Fruit fly (Drosophila melanogaster) whole organism, embryonic: ENCODE results near the gene NFAT.

Source experiments
- CG1602 ChIP-seq: fragments of 200-800 bp; sonication (Bioruptor generic); optimal IDR thresholded peaks from 3 replicates; lab custom pipeline; 2016; ENCODE audit warnings: missing biosample characterization, missing genetic modification characterization
- CG2712 ChIP-seq: fragments of 200-800 bp; optimal IDR thresholded peaks from 3 replicates; lab custom pipeline; 2019; ENCODE audit warnings: missing biosample characterization, mild to moderate bottlenecking, missing genetic modification characterization, moderate library complexity
- CG8290 ChIP-seq, 3 experiments: fragments of 200-800 bp; sonication (Bioruptor generic); optimal IDR thresholded peaks; 2 replicates each; lab custom pipeline; 2016 to 2019; ENCODE audit warnings: missing biosample characterization in 3 of 3, missing genetic modification characterization in 3 of 3, mild to moderate bottlenecking in 2 of 3, moderate library complexity in 1 of 3
- CoRest ChIP-seq: fragments of 200-800 bp; sonication (Bioruptor generic); optimal IDR thresholded peaks from 3 replicates; lab custom pipeline; 2018; ENCODE audit warnings: missing biosample characterization, mild to moderate bottlenecking, missing genetic modification characterization, moderate library complexity
- Hmx ChIP-seq: fragments of 200-800 bp; sonication (Bioruptor generic); optimal IDR thresholded peaks from 2 replicates; lab custom pipeline; 2016; ENCODE audit warnings: missing biosample characterization, missing genetic modification characterization
- Kr ChIP-seq: fragments of 200-800 bp; sonication (Bioruptor generic); optimal IDR thresholded peaks from 2 replicates; lab custom pipeline; 2017; ENCODE audit warnings: missing biosample characterization, mild to moderate bottlenecking, missing genetic modification characterization
- Stat92E ChIP-seq, 3 experiments: fragments of >200 bp in 2 of 3; fragments of 200-800 bp in 1 of 3; sonication (Bioruptor generic) in 1 of 3; optimal IDR thresholded peaks; 2 replicates each; lab custom pipeline; 2017 to 2019; ENCODE audit warnings: missing biosample characterization in 3 of 3, missing genetic modification characterization in 3 of 3, mild to moderate bottlenecking in 1 of 3, moderate library complexity in 1 of 3
- da ChIP-seq: fragments of 200-800 bp; sonication (Bioruptor generic); optimal IDR thresholded peaks from 2 replicates; lab custom pipeline; 2016; ENCODE audit warnings: missing biosample characterization, missing genetic modification characterization
- disco-r ChIP-seq: fragments of 200-800 bp; sonication (Bioruptor generic); optimal IDR thresholded peaks from 2 replicates; lab custom pipeline; 2016; ENCODE audit warnings: missing biosample characterization, missing genetic modification characterization
- fd3F ChIP-seq: fragments of 200-800 bp; sonication (Bioruptor generic); optimal IDR thresholded peaks from 2 replicates; lab custom pipeline; 2018; ENCODE audit warnings: missing biosample characterization, mild to moderate bottlenecking, missing genetic modification characterization, moderate library complexity
- lilli ChIP-seq: fragments of 200-800 bp; sonication (Bioruptor generic); optimal IDR thresholded peaks from 3 replicates; lab custom pipeline; 2016; ENCODE audit warnings: missing biosample characterization, missing genetic modification characterization
- sna ChIP-seq: fragments of 200-800 bp; sonication (Bioruptor generic); IDR thresholded peaks from 2 replicates; pipeline ENCODE4 v1.3.6; 2022; ENCODE audit warnings: missing biosample characterization, missing genetic modification characterization; ENCODE audit not compliant: partially characterized antibody

DNA sequence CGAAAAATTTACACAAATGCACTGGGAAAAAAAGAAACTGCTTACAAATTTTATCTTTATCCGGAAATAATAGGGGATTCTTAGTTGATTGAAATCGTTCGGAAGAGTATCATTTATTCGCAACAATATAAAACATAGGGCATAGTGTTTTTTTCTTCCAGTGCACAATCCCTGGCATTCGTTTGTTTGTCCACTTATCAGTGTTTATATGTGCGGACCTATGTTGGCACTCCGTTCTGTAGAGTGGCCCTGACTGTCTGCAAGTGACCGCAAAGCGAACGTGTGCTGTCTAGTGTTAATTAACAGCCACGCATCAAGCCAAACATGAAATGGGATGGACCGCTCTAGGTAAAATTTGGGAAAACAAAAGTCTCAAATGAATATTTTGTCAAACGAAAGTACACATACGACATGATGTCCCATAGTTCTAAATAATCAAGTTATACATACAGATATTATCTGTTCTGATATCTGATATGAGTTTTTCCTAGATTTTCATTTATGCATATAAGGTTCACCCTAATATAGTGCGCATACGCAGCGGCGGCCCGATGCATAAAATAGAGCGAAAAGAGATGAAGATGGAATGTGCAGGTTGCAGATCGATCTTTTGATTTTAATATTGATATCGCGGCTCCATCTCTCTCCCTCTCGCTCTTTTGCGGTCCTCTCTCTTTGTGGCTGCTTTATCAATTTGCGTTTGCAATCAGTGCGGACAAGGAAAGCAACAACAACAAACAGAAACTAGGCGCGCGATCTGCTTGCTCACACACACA is 16.8 kb downstream of the NFAT start:
- peak; percentile 89 for TF ChIP-seq da (GFP tag; lab: Kevin White, UChicago)
- TF ChIP-seq Stat92E (GFP tag; optimal IDR thresholded peaks at IDR 0.05; lab: Kevin White, UChicago) = no peak
- peak; percentile 96 for TF ChIP-seq CoRest (tag; lab: Kevin White, UChicago)
- peak; percentile 90 for TF ChIP-seq CG2712 (tag; lab: Kevin White, UChicago)
- TF ChIP-seq Hmx (GFP tag; lab: Kevin White, UChicago) = peak; percentile 87
- TF ChIP-seq disco-r = peak; percentile 87
- no peak for TF ChIP-seq sna
- TF ChIP-seq lilli (GFP tag; lab: Kevin White, UChicago) = peak; percentile 97
- peak; percentile 90 for TF ChIP-seq fd3F (GFP tag; lab: Kevin White, UChicago)
- TF ChIP-seq CG8290 (GFP tag; optimal IDR thresholded peaks at IDR 0.05; lab: Kevin White, UChicago) = peak; percentile 64
- peak in 1 of 2 experiments; percentile 94 for TF ChIP-seq CG8290 (tag; optimal IDR thresholded peaks at IDR 0.05; lab: Kevin White, UChicago)
- peak; percentile 91 for TF ChIP-seq CG1602 (GFP tag; lab: Kevin White, UChicago)
- no peak for TF ChIP-seq Kr (GFP tag; lab: Kevin White, UChicago)
